Worm (Caenorhabditis elegans): ENCODE measurements around the gene Y27F2A.8.

Y27F2A.8 gene

DNA sequence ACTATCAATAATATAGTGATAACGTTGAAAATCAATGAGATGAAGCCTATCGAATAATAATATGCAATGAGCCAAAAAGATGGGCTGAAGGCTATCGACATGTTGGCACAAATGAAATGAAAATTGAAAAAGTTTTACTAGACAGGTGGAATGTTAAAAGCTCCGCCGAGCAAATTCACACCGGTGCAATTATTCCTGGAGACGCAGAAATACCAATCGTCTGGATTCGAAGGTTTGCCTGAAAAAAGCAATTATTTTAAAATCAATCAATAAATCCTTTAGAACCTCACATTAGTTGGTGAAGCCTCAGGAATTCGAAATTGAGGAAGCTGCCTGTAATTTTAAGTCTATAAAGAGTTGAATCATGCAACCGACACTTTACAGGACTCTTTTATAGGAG lies 29.2 kb upstream of the Y27F2A.8 start, which contains the start of gene sri-32:
Gene sri-32 (minus strand): TSS at position 101 of the 400 bp plus-strand sequence.
- TF ChIP-seq madf-6 (GFP tag; IDR thresholded peaks at IDR 0.05) (no peak), F49E8.2 (tag; optimal IDR thresholded peaks at IDR 0.05; ENCODE audit: insufficient read depth) (no peak), ztf-25 (GFP tag; IDR thresholded peaks at IDR 0.05) (no peak), Y95B8A.8 (GFP tag; IDR thresholded peaks at IDR 0.05) (no peak), Y67H2A.10 (GFP tag; conservative IDR thresholded peaks at IDR 0.05) (no peak), T07F8.4 (tag; optimal IDR thresholded peaks at IDR 0.05) (no peak), unc-130 (GFP tag; optimal IDR thresholded peaks at IDR 0.05) (no peak), cebp-1 (GFP tag; IDR thresholded peaks at IDR 0.05) (no peak), cebp-1 (tag; optimal IDR thresholded peaks at IDR 0.05) (no peak), aptf-2 (GFP tag; conservative IDR thresholded peaks at IDR 0.05) (no peak), repo-1 (tag; optimal IDR thresholded peaks at IDR 0.05) (no peak), B0035.1 (tag; optimal IDR thresholded peaks at IDR 0.05) (no peak), attf-3 (GFP tag; conservative IDR thresholded peaks at IDR 0.05) (no peak), Y56A3A.18 (GFP tag; IDR thresholded peaks at IDR 0.05) (no peak), mcd-1 (GFP tag; IDR thresholded peaks at IDR 0.05) (no peak), dpl-1 (GFP tag; optimal IDR thresholded peaks at IDR 0.05) (no peak), F10E7.11 (tag; optimal IDR thresholded peaks at IDR 0.05) (no peak), gei-17 (GFP tag; optimal IDR thresholded peaks at IDR 0.05) (no peak), lag-1 (GFP tag; IDR thresholded peaks at IDR 0.05) (no peak), rec-8 (tag; optimal IDR thresholded peaks at IDR 0.05) (no peak), madf-10 (tag; optimal IDR thresholded peaks at IDR 0.05) (no peak)

DNA sequence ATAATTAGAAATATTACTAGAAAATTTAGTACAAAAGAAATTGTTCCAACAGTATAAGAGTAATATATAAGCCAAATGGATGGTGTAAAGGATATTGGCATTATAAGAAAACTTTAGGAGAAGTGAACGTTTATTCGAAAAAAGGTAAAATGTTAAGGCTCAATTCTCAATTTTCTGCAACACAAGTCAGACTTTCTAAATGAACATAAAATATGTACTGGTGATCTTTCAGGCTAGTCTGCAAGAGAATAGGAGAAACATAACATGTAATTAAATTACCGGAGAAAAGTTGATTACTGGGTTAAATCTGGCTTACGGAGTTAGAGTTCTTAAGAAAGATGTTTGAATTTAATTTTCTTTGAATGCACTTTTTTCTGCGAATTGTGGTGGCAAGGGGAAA lies 26.8 kb upstream of the Y27F2A.8 start, which contains the start of gene sri-33:
Gene sri-33 (minus strand): TSS at position 101 of the 400 bp plus-strand sequence.
- TF ChIP-seq somi-1 (GFP tag; optimal IDR thresholded peaks at IDR 0.05) (no peak), C06A6.2 (GFP tag; conservative IDR thresholded peaks at IDR 0.05) (no peak), gei-17 (GFP tag; optimal IDR thresholded peaks at IDR 0.05) (no peak), sea-2 (GFP tag; IDR thresholded peaks at IDR 0.05) (no peak), lir-1 (GFP tag; conservative IDR thresholded peaks at IDR 0.05) (no peak), dpl-1 (GFP tag; optimal IDR thresholded peaks at IDR 0.05) (no peak), K11D2.4 (GFP tag; IDR thresholded peaks at IDR 0.05) (no peak), chd-7 (tag; optimal IDR thresholded peaks at IDR 0.05) (no peak), athp-1 (tag; optimal IDR thresholded peaks at IDR 0.05) (no peak), dpff-1 (tag; optimal IDR thresholded peaks at IDR 0.05) (no peak), F55B11.4 (tag; optimal IDR thresholded peaks at IDR 0.05; ENCODE audit: borderline replicate concordance, insufficient read depth) (no peak), atf-7 (tag; optimal IDR thresholded peaks at IDR 0.05) (no peak)

DNA sequence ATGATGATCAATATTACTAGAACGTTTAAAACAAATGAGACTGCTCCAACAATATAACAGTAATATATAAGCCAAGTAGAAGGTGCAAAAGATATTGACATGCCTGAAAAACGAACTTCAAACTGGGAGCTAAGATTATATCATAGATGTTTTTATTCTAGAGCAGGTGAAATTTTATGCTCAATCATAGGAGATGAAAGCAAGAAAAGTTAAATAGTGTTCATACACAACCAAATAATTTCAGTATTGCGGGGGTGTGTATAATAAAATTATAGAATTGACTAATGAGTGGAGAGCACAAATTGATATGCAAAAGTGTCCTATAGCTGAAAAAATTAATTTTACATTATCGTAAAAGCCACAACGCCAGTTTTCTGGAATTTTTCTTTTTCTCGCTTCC lies 24.6 kb upstream of the Y27F2A.8 start, which contains the start of gene sri-34:
Gene sri-34 (minus strand): TSS at position 101 of the 400 bp plus-strand sequence.
- TF ChIP-seq B0261.1 (tag; optimal IDR thresholded peaks at IDR 0.05), result no peak
- no peak for TF ChIP-seq ets-4 (GFP tag; optimal IDR thresholded peaks at IDR 0.05)
- TF ChIP-seq egl-18 (GFP tag; IDR thresholded peaks at IDR 0.05), result no peak

DNA sequence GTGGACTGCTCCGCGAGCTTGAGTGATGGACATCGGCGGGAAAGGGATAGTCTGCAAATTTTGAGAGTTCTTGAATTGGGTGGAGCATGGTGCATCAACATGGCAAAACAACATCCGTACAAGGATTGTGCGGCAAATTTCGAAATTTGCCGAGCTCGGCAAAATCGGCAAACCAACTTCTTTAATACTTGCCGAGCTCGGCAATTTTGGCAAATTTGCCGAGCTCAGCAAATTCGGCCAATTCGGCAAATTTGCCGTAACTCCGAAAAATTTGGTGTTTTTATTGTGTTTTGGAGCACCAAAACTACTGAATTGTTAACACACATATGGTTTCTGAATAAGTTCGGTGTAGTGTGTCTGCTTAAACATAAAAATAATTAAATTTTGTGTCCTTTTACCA lies 13.5 kb upstream of the Y27F2A.8 start, which contains the start of gene fbxc-55:
Gene fbxc-55 (minus strand): TSS at position 101 of the 400 bp plus-strand sequence.
- TF ChIP-seq ets-4 (GFP tag; optimal IDR thresholded peaks at IDR 0.05) (no peak), lin-26 (GFP tag; IDR thresholded peaks at IDR 0.05) (no peak), Y56A3A.18 (GFP tag; IDR thresholded peaks at IDR 0.05) (no peak), unc-62 (GFP tag; optimal IDR thresholded peaks at IDR 0.05) (no peak), ekl-4 (GFP tag; IDR thresholded peaks at IDR 0.05) (no peak), rpc-1 (optimal IDR thresholded peaks at IDR 0.05) (no peak), rpc-1 (tag; optimal IDR thresholded peaks at IDR 0.05) (no peak), rec-8 (tag; optimal IDR thresholded peaks at IDR 0.05) (no peak), hlh-26 (GFP tag; conservative IDR thresholded peaks at IDR 0.05) (no peak), Y79H2A.3 (GFP tag; conservative IDR thresholded peaks at IDR 0.05) (no peak), snpc-3.4 (tag; optimal IDR thresholded peaks at IDR 0.05) (no peak), lin-40 (tag; optimal IDR thresholded peaks at IDR 0.05) (no peak), ztf-3 (GFP tag; optimal IDR thresholded peaks at IDR 0.05) (no peak), zfh-2 (GFP tag; conservative IDR thresholded peaks at IDR 0.05) (no peak), tbx-9 (tag; optimal IDR thresholded peaks at IDR 0.05; ENCODE audit: borderline replicate concordance) (no peak)
